Worm (Caenorhabditis elegans) whole organism, mixed stage, embryonic: Measurements from ENCODE around the gene F32D8.15.
A peak's percentile ranks its signal among the peaks of the same experiment; 100 is the strongest.

Source experiments
- M03D4.4 ChIP-seq: sonication (generic microtip); optimal IDR thresholded peaks from 2 replicates; lab custom pipeline; 2017; ENCODE audit warnings: mild to moderate bottlenecking, missing genetic modification characterization, missing compliant biosample characterization
- bed-3 ChIP-seq: fragments of 200-800 bp; sonication (Bioruptor generic); optimal IDR thresholded peaks from 3 replicates; lab custom pipeline; 2018; ENCODE audit warnings: mild to moderate bottlenecking, missing genetic modification characterization, moderate library complexity, missing compliant biosample characterization
- blmp-1 ChIP-seq: fragments of 150-350 bp; optimal IDR thresholded peaks from 2 replicates; lab custom pipeline; 2014; ENCODE audit warnings: missing biosample characterization, missing genetic modification characterization
- ceh-39 ChIP-seq: fragments of 150-350 bp; optimal IDR thresholded peaks from 2 replicates; lab custom pipeline; 2014; ENCODE audit warnings: missing biosample characterization, missing genetic modification characterization
- ceh-43 ChIP-seq: fragments of 200-800 bp; sonication (Bioruptor generic); optimal IDR thresholded peaks from 2 replicates; lab custom pipeline; 2018; ENCODE audit warnings: mild to moderate bottlenecking, missing genetic modification characterization, moderate library complexity, missing compliant biosample characterization
- ceh-83 ChIP-seq: fragments of 200-800 bp; sonication (Bioruptor generic); optimal IDR thresholded peaks from 2 replicates; lab custom pipeline; 2018; ENCODE audit warnings: mild to moderate bottlenecking, missing genetic modification characterization, missing compliant biosample characterization
- ces-1 ChIP-seq: fragments of 150-350 bp; optimal IDR thresholded peaks from 2 replicates; lab custom pipeline; 2014; ENCODE audit warnings: missing biosample characterization, missing genetic modification reagents, missing genetic modification characterization
- cnd-1 ChIP-seq: fragments of 200-800 bp; sonication (Bioruptor generic); optimal IDR thresholded peaks from 2 replicates; lab custom pipeline; 2018; ENCODE audit warnings: mild to moderate bottlenecking, missing genetic modification characterization, missing compliant biosample characterization
- drap-1 ChIP-seq: fragments of 200-800 bp; sonication (Bioruptor generic); optimal IDR thresholded peaks from 3 replicates; lab custom pipeline; 2018; ENCODE audit warnings: mild to moderate bottlenecking, missing genetic modification characterization, missing compliant biosample characterization
- elt-1 ChIP-seq: sonication (generic microtip); optimal IDR thresholded peaks from 2 replicates; lab custom pipeline; 2017; ENCODE audit warnings: missing genetic modification characterization, mild to moderate bottlenecking, missing compliant biosample characterization, antibody characterized with exemption, moderate library complexity, borderline replicate concordance; ENCODE audit not compliant: insufficient read depth
- elt-3 ChIP-seq: fragments of 150-350 bp; optimal IDR thresholded peaks from 2 replicates; lab custom pipeline; 2014; ENCODE audit warnings: missing biosample characterization, missing genetic modification characterization
- flh-1 ChIP-seq: fragments of 200-800 bp; sonication (Bioruptor generic); optimal IDR thresholded peaks from 2 replicates; lab custom pipeline; 2018; ENCODE audit warnings: mild to moderate bottlenecking, missing genetic modification characterization, moderate library complexity, missing compliant biosample characterization
- ham-2 ChIP-seq: fragments of 200-800 bp; sonication (Bioruptor generic); optimal IDR thresholded peaks from 2 replicates; lab custom pipeline; 2018; ENCODE audit warnings: mild to moderate bottlenecking, missing genetic modification characterization, missing compliant biosample characterization
- hlh-1 ChIP-seq: fragments of 150-350 bp; optimal IDR thresholded peaks from 2 replicates; lab custom pipeline; 2014; ENCODE audit warnings: missing biosample characterization, missing genetic modification reagents, missing genetic modification characterization
- lin-13 ChIP-seq: fragments of 150-350 bp; optimal IDR thresholded peaks from 2 replicates; lab custom pipeline; 2014; ENCODE audit warnings: missing biosample characterization, missing genetic modification characterization
- lin-32 ChIP-seq: fragments of 200-800 bp; sonication (Bioruptor generic); optimal IDR thresholded peaks from 2 replicates; lab custom pipeline; 2018; ENCODE audit warnings: mild to moderate bottlenecking, missing genetic modification characterization, missing compliant biosample characterization
- lsy-2 ChIP-seq: fragments of 150-350 bp; optimal IDR thresholded peaks from 2 replicates; lab custom pipeline; 2014; ENCODE audit warnings: missing biosample characterization, missing genetic modification characterization
- mab-5 ChIP-seq: fragments of 150-350 bp; optimal IDR thresholded peaks from 2 replicates; lab custom pipeline; 2014; ENCODE audit warnings: missing biosample characterization, missing genetic modification characterization
- mep-1 ChIP-seq: fragments of 150-350 bp; optimal IDR thresholded peaks from 2 replicates; lab custom pipeline; 2017; ENCODE audit warnings: missing biosample characterization, missing genetic modification reagents, missing genetic modification characterization, inconsistent platforms
- mls-2 ChIP-seq: sonication (generic microtip); optimal IDR thresholded peaks from 2 replicates; lab custom pipeline; 2016; ENCODE audit warnings: mild to moderate bottlenecking, missing genetic modification characterization, moderate library complexity, missing compliant biosample characterization
- nhr-12 ChIP-seq: fragments of 150-350 bp; optimal IDR thresholded peaks from 2 replicates; lab custom pipeline; 2014; ENCODE audit warnings: missing biosample characterization, missing genetic modification characterization
- nhr-2 ChIP-seq: fragments of 150-350 bp; optimal IDR thresholded peaks from 2 replicates; lab custom pipeline; 2014; ENCODE audit warnings: missing biosample characterization, missing genetic modification characterization
- nhr-237 ChIP-seq: fragments of 150-350 bp; optimal IDR thresholded peaks from 2 replicates; lab custom pipeline; 2014; ENCODE audit warnings: missing biosample characterization, missing genetic modification characterization
- nhr-28 ChIP-seq: fragments of 150-350 bp; optimal IDR thresholded peaks from 2 replicates; lab custom pipeline; 2014; ENCODE audit warnings: missing biosample characterization, missing genetic modification characterization
- nhr-76 ChIP-seq: sonication (generic microtip); optimal IDR thresholded peaks from 2 replicates; lab custom pipeline; 2017; ENCODE audit warnings: missing biosample characterization, missing genetic modification characterization
- pha-4 ChIP-seq: fragments of 150-350 bp; optimal IDR thresholded peaks from 2 replicates; lab custom pipeline; 2018; ENCODE audit warnings: missing biosample characterization, missing genetic modification reagents, missing genetic modification characterization
- sem-2 ChIP-seq: fragments of 200-800 bp; sonication (Bioruptor generic); optimal IDR thresholded peaks from 2 replicates; lab custom pipeline; 2018; ENCODE audit warnings: mild to moderate bottlenecking, missing genetic modification characterization, missing compliant biosample characterization
- snpc-4 ChIP-seq: fragments of 150-350 bp; optimal IDR thresholded peaks from 2 replicates; lab custom pipeline; 2014; ENCODE audit warnings: missing biosample characterization, missing genetic modification characterization
- sptf-1 ChIP-seq: sonication (generic microtip); optimal IDR thresholded peaks from 2 replicates; lab custom pipeline; 2017; ENCODE audit warnings: mild to moderate bottlenecking, missing genetic modification characterization, moderate library complexity, missing compliant biosample characterization
- tbx-8 ChIP-seq: fragments of 200-800 bp; sonication (Bioruptor generic); optimal IDR thresholded peaks from 2 replicates; lab custom pipeline; 2018; ENCODE audit warnings: mild to moderate bottlenecking, missing genetic modification characterization, moderate library complexity, missing compliant biosample characterization
- unc-120 ChIP-seq: sonication (generic microtip); optimal IDR thresholded peaks from 2 replicates; lab custom pipeline; 2017; ENCODE audit warnings: missing genetic modification characterization, missing compliant biosample characterization; ENCODE audit not compliant: poor library complexity, severe bottlenecking
- unc-39 ChIP-seq: fragments of 150-350 bp; optimal IDR thresholded peaks from 2 replicates; lab custom pipeline; 2014; ENCODE audit warnings: missing biosample characterization, missing genetic modification characterization
- unc-62 ChIP-seq: fragments of 150-350 bp; optimal IDR thresholded peaks from 2 replicates; lab custom pipeline; 2014; ENCODE audit warnings: missing biosample characterization, missing genetic modification reagents, missing genetic modification characterization
- zip-8 ChIP-seq: fragments of 150-350 bp; optimal IDR thresholded peaks from 2 replicates; lab custom pipeline; 2014; ENCODE audit warnings: missing biosample characterization, missing genetic modification characterization
- ztf-11 ChIP-seq: fragments of 150-350 bp; optimal IDR thresholded peaks from 2 replicates; lab custom pipeline; 2014; ENCODE audit warnings: missing biosample characterization, missing genetic modification characterization

F32D8.15 gene

DNA sequence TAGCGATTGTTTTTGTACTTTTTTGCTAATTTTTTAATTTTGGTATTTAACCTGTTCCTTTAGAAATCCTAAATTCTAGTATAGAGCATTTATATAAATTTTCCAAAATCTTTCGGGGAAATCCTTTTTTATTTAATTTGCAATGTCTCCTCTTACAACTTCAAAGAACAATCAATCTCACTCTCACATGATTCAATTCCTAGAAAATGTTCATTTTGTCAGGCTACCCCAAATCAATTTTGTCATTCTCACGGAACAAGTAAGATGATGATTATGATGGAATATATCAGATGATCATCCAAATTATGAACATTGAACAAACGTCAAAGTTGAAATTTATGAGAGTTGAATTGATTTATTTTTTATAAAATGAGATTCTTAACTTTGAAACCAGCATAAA, 33.4 kb downstream of the F32D8.15 start:
- no peak for TF ChIP-seq snpc-4 (tag; lab: Kevin White, UChicago)

DNA sequence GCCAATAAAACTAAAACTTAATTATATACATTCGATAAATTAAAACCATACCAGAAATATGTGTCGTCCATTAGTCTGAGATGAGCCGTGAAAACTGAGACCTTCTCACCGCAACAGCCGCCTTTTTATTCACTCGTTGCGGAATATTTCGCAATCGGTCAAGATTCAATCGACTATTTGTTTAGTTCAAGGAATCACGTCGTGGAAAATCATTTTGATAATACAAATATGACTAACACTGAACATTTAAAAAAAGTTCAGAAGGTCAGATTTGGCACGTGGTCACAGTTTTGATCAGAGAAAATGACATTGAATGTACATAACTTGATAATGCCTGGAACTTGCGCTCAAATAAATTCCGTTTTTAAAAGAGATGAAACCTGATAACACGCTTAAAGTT, 34.9 kb downstream of the F32D8.15 start, which contains the start of gene F17C11.11:
F17C11.11 (minus strand) TSS at position 79 of the 400 bp plus-strand sequence.
- TF ChIP-seq hlh-1 (tag; lab: Kevin White, UChicago) (peak; percentile 5), ceh-83 (GFP tag; lab: Kevin White, UChicago) (no peak), lin-32 (no peak), nhr-28 (no peak), M03D4.4 (tag; lab: Kevin White, UChicago) (no peak), flh-1 (GFP tag; lab: Kevin White, UChicago) (no peak), snpc-4 (tag; lab: Kevin White, UChicago) (no peak)

- TF ChIP-seq drap-1 (no peak), blmp-1 (tag; lab: Kevin White, UChicago) (no peak), ham-2 (GFP tag; lab: Kevin White, UChicago) (no peak), nhr-2 (tag; lab: Kevin White, UChicago) (no peak), mls-2 (tag; lab: Kevin White, UChicago) (no peak), nhr-237 (tag; lab: Kevin White, UChicago) (no peak), elt-1 (tag; lab: Kevin White, UChicago) (peak; percentile 6)
- TF ChIP-seq, all 35 proteins: peak for 1
Measured at ce11 chrV:10939990-10940570, 36.2 kb downstream of the F32D8.15 start.

- no peak for TF ChIP-seq snpc-4 (tag; lab: Kevin White, UChicago)
- TF ChIP-seq drap-1: peak; percentile 20
- TF ChIP-seq ham-2 (GFP tag; lab: Kevin White, UChicago): peak; percentile 39
- TF ChIP-seq unc-120 (tag; lab: Kevin White, UChicago): peak; percentile 34
- no peak for TF ChIP-seq sptf-1 (tag; lab: Kevin White, UChicago)
- TF ChIP-seq sem-2 (GFP tag; lab: Kevin White, UChicago): no peak
- no peak for TF ChIP-seq mab-5 (tag; lab: Kevin White, UChicago)
- no peak for TF ChIP-seq bed-3 (GFP tag; lab: Kevin White, UChicago)
- no peak for TF ChIP-seq mls-2 (tag; lab: Kevin White, UChicago)
- TF ChIP-seq tbx-8 (GFP tag; lab: Kevin White, UChicago): no peak
- peak; percentile 75 for TF ChIP-seq unc-62 (GFP tag; lab: Kevin White, UChicago)
- peak; percentile 4 for TF ChIP-seq pha-4 (tag; lab: Kevin White, UChicago)
- TF ChIP-seq nhr-76 (tag; lab: Kevin White, UChicago): no peak
- no peak for TF ChIP-seq ztf-11 (tag; lab: Kevin White, UChicago)
- no peak for TF ChIP-seq ceh-43 (GFP tag; lab: Kevin White, UChicago)
- TF ChIP-seq ces-1 (GFP tag; lab: Kevin White, UChicago): peak; percentile 58
- TF ChIP-seq nhr-237 (tag; lab: Kevin White, UChicago): no peak
- no peak for TF ChIP-seq elt-3
- no peak for TF ChIP-seq cnd-1
- peak; percentile 66 for TF ChIP-seq zip-8 (tag; lab: Kevin White, UChicago)
- TF ChIP-seq nhr-28: no peak
- TF ChIP-seq blmp-1 (tag; lab: Kevin White, UChicago): peak; percentile 14
- TF ChIP-seq hlh-1 (tag; lab: Kevin White, UChicago): peak; percentile 9
- peak; percentile 43 for TF ChIP-seq ceh-39
- no peak for TF ChIP-seq flh-1 (GFP tag; lab: Kevin White, UChicago)
- no peak for TF ChIP-seq lin-32
- no peak for TF ChIP-seq M03D4.4 (tag; lab: Kevin White, UChicago)
- peak; percentile 22 for TF ChIP-seq lsy-2
- no peak for TF ChIP-seq ceh-83 (GFP tag; lab: Kevin White, UChicago)
- TF ChIP-seq elt-1 (tag; lab: Kevin White, UChicago): no peak
- no peak for TF ChIP-seq lin-13 (tag; lab: Kevin White, UChicago)
- TF ChIP-seq nhr-12: no peak
- no peak for TF ChIP-seq unc-39 (tag; lab: Kevin White, UChicago)
- TF ChIP-seq mep-1 (tag; lab: Kevin White, UChicago): peak; percentile 50
- peak; percentile 68 for TF ChIP-seq nhr-2 (tag; lab: Kevin White, UChicago)
Measured at ce11 chrV:10940571-10940991, 36.7 kb downstream of the F32D8.15 start.
